Worm (Caenorhabditis elegans) whole organism, mixed stage, embryonic: ENCODE results near the gene C07H4.1.
A peak's percentile ranks its signal among the peaks of the same experiment; 100 is the strongest.

ENCODE experiments used
- M03D4.4 ChIP-seq: sonication (generic microtip); optimal IDR thresholded peaks from 2 replicates; lab custom pipeline; 2017; ENCODE audit warnings: mild to moderate bottlenecking, missing genetic modification characterization, missing compliant biosample characterization
- bed-3 ChIP-seq: fragments of 200-800 bp; sonication (Bioruptor generic); optimal IDR thresholded peaks from 3 replicates; lab custom pipeline; 2018; ENCODE audit warnings: mild to moderate bottlenecking, missing genetic modification characterization, moderate library complexity, missing compliant biosample characterization
- ceh-39 ChIP-seq: fragments of 150-350 bp; optimal IDR thresholded peaks from 2 replicates; lab custom pipeline; 2014; ENCODE audit warnings: missing biosample characterization, missing genetic modification characterization
- ceh-43 ChIP-seq: fragments of 200-800 bp; sonication (Bioruptor generic); optimal IDR thresholded peaks from 2 replicates; lab custom pipeline; 2018; ENCODE audit warnings: mild to moderate bottlenecking, missing genetic modification characterization, moderate library complexity, missing compliant biosample characterization
- ceh-83 ChIP-seq: fragments of 200-800 bp; sonication (Bioruptor generic); optimal IDR thresholded peaks from 2 replicates; lab custom pipeline; 2018; ENCODE audit warnings: mild to moderate bottlenecking, missing genetic modification characterization, missing compliant biosample characterization
- ces-1 ChIP-seq: fragments of 150-350 bp; optimal IDR thresholded peaks from 2 replicates; lab custom pipeline; 2014; ENCODE audit warnings: missing biosample characterization, missing genetic modification reagents, missing genetic modification characterization
- cnd-1 ChIP-seq: fragments of 200-800 bp; sonication (Bioruptor generic); optimal IDR thresholded peaks from 2 replicates; lab custom pipeline; 2018; ENCODE audit warnings: mild to moderate bottlenecking, missing genetic modification characterization, missing compliant biosample characterization
- drap-1 ChIP-seq: fragments of 200-800 bp; sonication (Bioruptor generic); optimal IDR thresholded peaks from 3 replicates; lab custom pipeline; 2018; ENCODE audit warnings: mild to moderate bottlenecking, missing genetic modification characterization, missing compliant biosample characterization
- elt-3 ChIP-seq: fragments of 150-350 bp; optimal IDR thresholded peaks from 2 replicates; lab custom pipeline; 2014; ENCODE audit warnings: missing biosample characterization, missing genetic modification characterization
- flh-1 ChIP-seq: fragments of 200-800 bp; sonication (Bioruptor generic); optimal IDR thresholded peaks from 2 replicates; lab custom pipeline; 2018; ENCODE audit warnings: mild to moderate bottlenecking, missing genetic modification characterization, moderate library complexity, missing compliant biosample characterization
- ham-2 ChIP-seq: fragments of 200-800 bp; sonication (Bioruptor generic); optimal IDR thresholded peaks from 2 replicates; lab custom pipeline; 2018; ENCODE audit warnings: mild to moderate bottlenecking, missing genetic modification characterization, missing compliant biosample characterization
- hlh-1 ChIP-seq: fragments of 150-350 bp; optimal IDR thresholded peaks from 2 replicates; lab custom pipeline; 2014; ENCODE audit warnings: missing biosample characterization, missing genetic modification reagents, missing genetic modification characterization
- lin-13 ChIP-seq: fragments of 150-350 bp; optimal IDR thresholded peaks from 2 replicates; lab custom pipeline; 2014; ENCODE audit warnings: missing biosample characterization, missing genetic modification characterization
- lin-32 ChIP-seq: fragments of 200-800 bp; sonication (Bioruptor generic); optimal IDR thresholded peaks from 2 replicates; lab custom pipeline; 2018; ENCODE audit warnings: mild to moderate bottlenecking, missing genetic modification characterization, missing compliant biosample characterization
- lsy-2 ChIP-seq: fragments of 150-350 bp; optimal IDR thresholded peaks from 2 replicates; lab custom pipeline; 2014; ENCODE audit warnings: missing biosample characterization, missing genetic modification characterization
- mab-5 ChIP-seq: fragments of 150-350 bp; optimal IDR thresholded peaks from 2 replicates; lab custom pipeline; 2014; ENCODE audit warnings: missing biosample characterization, missing genetic modification characterization
- mep-1 ChIP-seq: fragments of 150-350 bp; optimal IDR thresholded peaks from 2 replicates; lab custom pipeline; 2017; ENCODE audit warnings: missing biosample characterization, missing genetic modification reagents, missing genetic modification characterization, inconsistent platforms
- mls-2 ChIP-seq: sonication (generic microtip); optimal IDR thresholded peaks from 2 replicates; lab custom pipeline; 2016; ENCODE audit warnings: mild to moderate bottlenecking, missing genetic modification characterization, moderate library complexity, missing compliant biosample characterization
- nhr-12 ChIP-seq: fragments of 150-350 bp; optimal IDR thresholded peaks from 2 replicates; lab custom pipeline; 2014; ENCODE audit warnings: missing biosample characterization, missing genetic modification characterization
- nhr-237 ChIP-seq: fragments of 150-350 bp; optimal IDR thresholded peaks from 2 replicates; lab custom pipeline; 2014; ENCODE audit warnings: missing biosample characterization, missing genetic modification characterization
- nhr-28 ChIP-seq: fragments of 150-350 bp; optimal IDR thresholded peaks from 2 replicates; lab custom pipeline; 2014; ENCODE audit warnings: missing biosample characterization, missing genetic modification characterization
- nhr-76 ChIP-seq: sonication (generic microtip); optimal IDR thresholded peaks from 2 replicates; lab custom pipeline; 2017; ENCODE audit warnings: missing biosample characterization, missing genetic modification characterization
- pha-4 ChIP-seq: fragments of 150-350 bp; optimal IDR thresholded peaks from 2 replicates; lab custom pipeline; 2018; ENCODE audit warnings: missing biosample characterization, missing genetic modification reagents, missing genetic modification characterization
- snpc-4 ChIP-seq: fragments of 150-350 bp; optimal IDR thresholded peaks from 2 replicates; lab custom pipeline; 2014; ENCODE audit warnings: missing biosample characterization, missing genetic modification characterization
- sptf-1 ChIP-seq: sonication (generic microtip); optimal IDR thresholded peaks from 2 replicates; lab custom pipeline; 2017; ENCODE audit warnings: mild to moderate bottlenecking, missing genetic modification characterization, moderate library complexity, missing compliant biosample characterization
- tbx-8 ChIP-seq: fragments of 200-800 bp; sonication (Bioruptor generic); optimal IDR thresholded peaks from 2 replicates; lab custom pipeline; 2018; ENCODE audit warnings: mild to moderate bottlenecking, missing genetic modification characterization, moderate library complexity, missing compliant biosample characterization
- unc-120 ChIP-seq: sonication (generic microtip); optimal IDR thresholded peaks from 2 replicates; lab custom pipeline; 2017; ENCODE audit warnings: missing genetic modification characterization, missing compliant biosample characterization; ENCODE audit not compliant: poor library complexity, severe bottlenecking
- unc-39 ChIP-seq: fragments of 150-350 bp; optimal IDR thresholded peaks from 2 replicates; lab custom pipeline; 2014; ENCODE audit warnings: missing biosample characterization, missing genetic modification characterization
- unc-62 ChIP-seq: fragments of 150-350 bp; optimal IDR thresholded peaks from 2 replicates; lab custom pipeline; 2014; ENCODE audit warnings: missing biosample characterization, missing genetic modification reagents, missing genetic modification characterization
- zip-8 ChIP-seq: fragments of 150-350 bp; optimal IDR thresholded peaks from 2 replicates; lab custom pipeline; 2014; ENCODE audit warnings: missing biosample characterization, missing genetic modification characterization
- ztf-11 ChIP-seq: fragments of 150-350 bp; optimal IDR thresholded peaks from 2 replicates; lab custom pipeline; 2014; ENCODE audit warnings: missing biosample characterization, missing genetic modification characterization

C07H4.1 gene

ce11 chrII:9057035-9057668 lies 36.3 kb downstream of the C07H4.1 start, which contains the start of gene rpl-32:
TSS of gene rpl-32 (minus strand) at chrII:9057085.
- TF ChIP-seq nhr-12 (tag; lab: Kevin White, UChicago): no peak
- TF ChIP-seq lin-13 (tag; lab: Kevin White, UChicago): peak; percentile 70
- peak; percentile 85 for TF ChIP-seq nhr-237 (tag; lab: Kevin White, UChicago)
- no peak for TF ChIP-seq nhr-76 (tag; lab: Kevin White, UChicago)
- TF ChIP-seq ceh-43 (GFP tag; lab: Kevin White, UChicago): peak; percentile 45
- TF ChIP-seq pha-4 (tag; lab: Kevin White, UChicago): peak; percentile 68
- peak; percentile 95 for TF ChIP-seq mep-1 (tag; lab: Kevin White, UChicago)
- TF ChIP-seq ceh-39 (tag; lab: Kevin White, UChicago): peak; percentile 76
- TF ChIP-seq lsy-2 (tag; lab: Kevin White, UChicago): peak; percentile 74
- TF ChIP-seq sptf-1 (tag; lab: Kevin White, UChicago): peak; percentile 20
- peak; percentile 35 for TF ChIP-seq unc-62 (GFP tag; lab: Kevin White, UChicago)
- peak; percentile 79 for TF ChIP-seq unc-120 (tag; lab: Kevin White, UChicago)
- no peak for TF ChIP-seq flh-1 (GFP tag; lab: Kevin White, UChicago)
- TF ChIP-seq ces-1 (GFP tag; lab: Kevin White, UChicago): peak; percentile 61
- no peak for TF ChIP-seq unc-39 (tag; lab: Kevin White, UChicago)
- no peak for TF ChIP-seq nhr-28 (tag; lab: Kevin White, UChicago)
- peak; percentile 52 for TF ChIP-seq hlh-1 (tag; lab: Kevin White, UChicago)
- TF ChIP-seq M03D4.4 (tag; lab: Kevin White, UChicago): no peak

- TF ChIP-seq ham-2: no peak
- no peak for TF ChIP-seq ces-1 (GFP tag; lab: Kevin White, UChicago)
- TF ChIP-seq pha-4 (tag; lab: Kevin White, UChicago): no peak
- no peak for TF ChIP-seq ceh-39 (tag; lab: Kevin White, UChicago)
- TF ChIP-seq lin-32 (GFP tag; lab: Kevin White, UChicago): no peak
- TF ChIP-seq zip-8 (tag; lab: Kevin White, UChicago): no peak
- TF ChIP-seq unc-62 (GFP tag; lab: Kevin White, UChicago): no peak
- no peak for TF ChIP-seq mep-1 (tag; lab: Kevin White, UChicago)
- TF ChIP-seq unc-39 (tag; lab: Kevin White, UChicago): no peak
- no peak for TF ChIP-seq elt-3
- TF ChIP-seq, all 35 proteins: peak for 0
These were observed 37.2 kb downstream of the C07H4.1 start for ce11 chrII:9056215-9056819.

ce11 chrII:9054604-9055003 lies 38.9 kb downstream of the C07H4.1 start, which contains the start of gene chmp-7:
TSS of gene chmp-7 (plus strand) at chrII:9054972.
- TF ChIP-seq bed-3 (GFP tag; lab: Kevin White, UChicago) (no peak), unc-120 (tag; lab: Kevin White, UChicago) (no peak), unc-62 (GFP tag; lab: Kevin White, UChicago) (no peak), ces-1 (GFP tag; lab: Kevin White, UChicago) (peak; percentile 94), ztf-11 (tag; lab: Kevin White, UChicago) (no peak), drap-1 (GFP tag; lab: Kevin White, UChicago) (peak; percentile 65), mls-2 (tag; lab: Kevin White, UChicago) (peak; percentile 36), ham-2 (peak; percentile 34), ceh-43 (GFP tag; lab: Kevin White, UChicago) (no peak), hlh-1 (tag; lab: Kevin White, UChicago) (peak; percentile 69), pha-4 (tag; lab: Kevin White, UChicago) (peak; percentile 47), ceh-83 (GFP tag; lab: Kevin White, UChicago) (no peak), tbx-8 (peak; percentile 7), sptf-1 (tag; lab: Kevin White, UChicago) (peak; percentile 66), nhr-76 (tag; lab: Kevin White, UChicago) (no peak), unc-39 (tag; lab: Kevin White, UChicago) (no peak), M03D4.4 (tag; lab: Kevin White, UChicago) (peak; percentile 53), lin-13 (tag; lab: Kevin White, UChicago) (peak; percentile 85), ceh-39 (tag; lab: Kevin White, UChicago) (peak; percentile 67), mep-1 (tag; lab: Kevin White, UChicago) (peak; percentile 94)

- TF ChIP-seq snpc-4 (tag; lab: Kevin White, UChicago) (no peak), drap-1 (GFP tag; lab: Kevin White, UChicago) (no peak), mab-5 (tag; lab: Kevin White, UChicago) (no peak), unc-62 (GFP tag; lab: Kevin White, UChicago) (no peak), lsy-2 (tag; lab: Kevin White, UChicago) (no peak), cnd-1 (no peak)
These were observed 39.9 kb downstream of the C07H4.1 start, which contains the start of gene T24B8.7 for ce11 chrII:9053564-9053963. TSS of gene T24B8.7 (minus strand) at chrII:9053664.
